Fruit fly (Drosophila melanogaster): ENCODE results near the gene pigeon.

Gene pigeon

dm6 chr2L:19164933-19165813, 20.7 kb upstream of the pigeon start (continued):
- TF ChIP-seq pros (GFP tag; optimal IDR thresholded peaks at IDR 0.05) (peak; percentile 57), corto (GFP tag; optimal IDR thresholded peaks at IDR 0.05) (peak; percentile 87), Sox100B (GFP tag; optimal IDR thresholded peaks at IDR 0.05) (peak; percentile 96), insv (GFP tag; optimal IDR thresholded peaks at IDR 0.05) (peak; percentile 30 to 57), CG9215 (GFP tag; IDR thresholded peaks at IDR 0.05) (peak; percentile 92), rib (GFP tag; IDR thresholded peaks at IDR 0.05) (peak; percentile 92), CG14667 (GFP tag; IDR thresholded peaks at IDR 0.05) (peak; percentile 97), Oli (tag; optimal IDR thresholded peaks at IDR 0.05) (peak; percentile 97), slp2 (GFP tag; optimal IDR thresholded peaks at IDR 0.05) (peak; percentile 95), Myb (GFP tag; optimal IDR thresholded peaks at IDR 0.05) (peak; percentile 82), psq (GFP tag; optimal IDR thresholded peaks at IDR 0.05) (peak; percentile 86), YL-1 (GFP tag; optimal IDR thresholded peaks at IDR 0.05) (peak; percentile 82), HmgZ (tag; optimal IDR thresholded peaks at IDR 0.05) (peak; percentile 97), nerfin-2 (GFP tag; IDR thresholded peaks at IDR 0.05; ENCODE audit: partially characterized antibody) (no peak), NC2β (GFP tag; optimal IDR thresholded peaks at IDR 0.05) (peak; percentile 93), CG6654 (GFP tag; optimal IDR thresholded peaks at IDR 0.05) (peak; percentile 86), zfh1 (GFP tag; IDR thresholded peaks at IDR 0.05) (peak; percentile 96), Trl (optimal IDR thresholded peaks at IDR 0.05) (peak; percentile 82 to 95), Trl (GFP tag; optimal IDR thresholded peaks at IDR 0.05) (peak; percentile 97), jigr1 (GFP tag; IDR thresholded peaks at IDR 0.05) (peak; percentile 94), dysf (GFP tag; IDR thresholded peaks at IDR 0.05) (peak; percentile 98), chn (GFP tag; optimal IDR thresholded peaks at IDR 0.05) (peak; percentile 92), CG8388 (GFP tag; optimal IDR thresholded peaks at IDR 0.05) (peak; percentile 98), CG31388 (GFP tag; optimal IDR thresholded peaks at IDR 0.05) (peak; percentile 84), maf-S (GFP tag; optimal IDR thresholded peaks at IDR 0.05) (peak; percentile 95), luna (GFP tag; optimal IDR thresholded peaks at IDR 0.05) (peak; percentile 96), al (GFP tag; IDR thresholded peaks at IDR 0.05) (peak; percentile 89), gfzf (GFP tag; optimal IDR thresholded peaks at IDR 0.05) (peak; percentile 7), ERR (GFP tag; optimal IDR thresholded peaks at IDR 0.05) (peak; percentile 92), crol (GFP tag; IDR thresholded peaks at IDR 0.05) (peak; percentile 38; the same call in 1 of the 2 replicates), CG3281 (GFP tag; optimal IDR thresholded peaks at IDR 0.05) (peak; percentile 96), Ada2b (GFP tag; IDR thresholded peaks at IDR 0.05) (peak; percentile 98), CG8944 (GFP tag; optimal IDR thresholded peaks at IDR 0.05) (peak; percentile 91), zen2 (GFP tag; IDR thresholded peaks at IDR 0.05; ENCODE audit: partially characterized antibody) (no peak), onecut (GFP tag; IDR thresholded peaks at IDR 0.05) (peak; percentile 96), CG7928 (GFP tag; optimal IDR thresholded peaks at IDR 0.05) (peak; percentile 73), trh (GFP tag; optimal IDR thresholded peaks at IDR 0.05) (peak; percentile 90), Dbx (GFP tag; IDR thresholded peaks at IDR 0.05) (peak; percentile 96), sc (optimal IDR thresholded peaks at IDR 0.05) (no peak), sc (GFP tag; optimal IDR thresholded peaks at IDR 0.05) (peak; percentile 91), D (optimal IDR thresholded peaks at IDR 0.05) (no peak), D (GFP tag; optimal IDR thresholded peaks at IDR 0.05) (peak; percentile 97), pita (GFP tag; optimal IDR thresholded peaks at IDR 0.05) (no peak), CG42726 (GFP tag; IDR thresholded peaks at IDR 0.05; ENCODE audit: partially characterized antibody) (0 out of 2 replicates have a peak, but pooled peaks have one; percentile 15), CG11504 (tag; optimal IDR thresholded peaks at IDR 0.05) (peak; percentile 96), Sry-β (GFP tag; optimal IDR thresholded peaks at IDR 0.05) (peak; percentile 36), Dip2 (GFP tag; IDR thresholded peaks at IDR 0.05) (peak; percentile 67), Chrac-16 (GFP tag; optimal IDR thresholded peaks at IDR 0.05) (peak; percentile 95), bigmax (GFP tag; optimal IDR thresholded peaks at IDR 0.05) (peak; percentile 57), kay (GFP tag; optimal IDR thresholded peaks at IDR 0.05) (peak; percentile 97)
